Worm (Caenorhabditis elegans) whole organism, L2 larva: Measurements from ENCODE around the gene F41E6.15.

Experiments
- C34F6.9 ChIP-seq: fragments of 150-350 bp; optimal IDR thresholded peaks from 2 replicates; lab custom pipeline; 2014; ENCODE audit warnings: missing biosample characterization, missing genetic modification characterization
- F13H6.1 ChIP-seq: sonication (generic microtip); optimal IDR thresholded peaks from 2 replicates; lab custom pipeline; 2016; ENCODE audit warnings: missing genetic modification characterization, missing compliant biosample characterization
- ZK546.5 ChIP-seq: sonication (generic microtip); optimal IDR thresholded peaks from 2 replicates; lab custom pipeline; 2017; ENCODE audit warnings: missing biosample characterization, missing genetic modification characterization
- alr-1 ChIP-seq: fragments of 150-350 bp; optimal IDR thresholded peaks from 2 replicates; lab custom pipeline; 2014; ENCODE audit warnings: missing biosample characterization, missing genetic modification characterization
- ama-1 ChIP-seq: fragments of 150-350 bp; optimal IDR thresholded peaks from 2 replicates; lab custom pipeline; 2018; ENCODE audit warnings: inconsistent platforms
- blmp-1 ChIP-seq: sonication (generic microtip); optimal IDR thresholded peaks from 2 replicates; lab custom pipeline; 2017; ENCODE audit warnings: missing genetic modification characterization, mild to moderate bottlenecking, missing compliant biosample characterization, antibody characterized with exemption, moderate library complexity; ENCODE audit not compliant: insufficient read depth
- ceh-16 ChIP-seq: fragments of 150-350 bp; optimal IDR thresholded peaks from 2 replicates; lab custom pipeline; 2014; ENCODE audit warnings: missing biosample characterization, missing genetic modification characterization
- egl-27 ChIP-seq: sonication (generic microtip); optimal IDR thresholded peaks from 3 replicates; lab custom pipeline; 2017; ENCODE audit warnings: missing biosample characterization, missing genetic modification reagents, missing genetic modification characterization
- elt-1 ChIP-seq: fragments of 150-350 bp; optimal IDR thresholded peaks from 2 replicates; lab custom pipeline; 2014; ENCODE audit warnings: missing biosample characterization, missing genetic modification characterization
- elt-3 ChIP-seq: sonication (generic microtip); optimal IDR thresholded peaks from 2 replicates; lab custom pipeline; 2017; ENCODE audit warnings: missing biosample characterization, missing genetic modification characterization
- fos-1 ChIP-seq: fragments of 150-350 bp; optimal IDR thresholded peaks from 2 replicates; lab custom pipeline; 2014; ENCODE audit warnings: missing biosample characterization, missing genetic modification characterization
- gmeb-1 ChIP-seq: fragments of 150-350 bp; optimal IDR thresholded peaks from 2 replicates; lab custom pipeline; 2014; ENCODE audit warnings: missing biosample characterization, missing genetic modification characterization
- lin-11 ChIP-seq: fragments of 150-350 bp; sonication (generic microtip); optimal IDR thresholded peaks from 2 replicates; lab custom pipeline; 2014; ENCODE audit warnings: missing biosample characterization, missing genetic modification characterization, inconsistent platforms, mixed read lengths
- lin-13 ChIP-seq: fragments of 150-350 bp; optimal IDR thresholded peaks from 2 replicates; lab custom pipeline; 2014; ENCODE audit warnings: missing biosample characterization, missing genetic modification reagents, missing genetic modification characterization
- lsy-2 ChIP-seq, 2 experiments: fragments of 150-350 bp in 1 of 2; sonication (generic microtip) in 1 of 2; optimal IDR thresholded peaks; 2 replicates each; lab custom pipeline; 2014 to 2017; ENCODE audit warnings: missing biosample characterization in 2 of 2, missing genetic modification characterization in 2 of 2
- mbf-1 ChIP-seq: sonication (generic microtip); optimal IDR thresholded peaks from 2 replicates; lab custom pipeline; 2017; ENCODE audit warnings: missing biosample characterization, missing genetic modification characterization
- mdl-1 ChIP-seq, 2 experiments: fragments of 150-350 bp in 1 of 2; sonication (generic microtip) in 1 of 2; optimal IDR thresholded peaks; 2 replicates each; lab custom pipeline; 2017; ENCODE audit warnings: missing biosample characterization in 2 of 2, missing genetic modification characterization in 2 of 2
- nhr-10 ChIP-seq: sonication (generic microtip); optimal IDR thresholded peaks from 2 replicates; lab custom pipeline; 2017; ENCODE audit warnings: missing biosample characterization, missing genetic modification characterization
- nhr-11 ChIP-seq: fragments of 150-350 bp; optimal IDR thresholded peaks from 2 replicates; lab custom pipeline; 2014; ENCODE audit warnings: missing biosample characterization, missing genetic modification characterization
- nhr-12 ChIP-seq: fragments of 150-350 bp; optimal IDR thresholded peaks from 2 replicates; lab custom pipeline; 2014; ENCODE audit warnings: missing biosample characterization, missing genetic modification characterization
- nhr-129 ChIP-seq: fragments of 150-350 bp; optimal IDR thresholded peaks from 2 replicates; lab custom pipeline; 2014; ENCODE audit warnings: missing biosample characterization, missing genetic modification characterization
- nhr-21 ChIP-seq: fragments of 150-350 bp; optimal IDR thresholded peaks from 2 replicates; lab custom pipeline; 2014; ENCODE audit warnings: missing biosample characterization, missing genetic modification characterization
- nhr-23 ChIP-seq: fragments of 150-350 bp; optimal IDR thresholded peaks from 2 replicates; lab custom pipeline; 2014; ENCODE audit warnings: missing biosample characterization, missing genetic modification reagents, missing genetic modification characterization
- nhr-237 ChIP-seq: fragments of 150-350 bp; optimal IDR thresholded peaks from 2 replicates; lab custom pipeline; 2014; ENCODE audit warnings: missing biosample characterization, missing genetic modification characterization
- nhr-25 ChIP-seq: fragments of 150-350 bp; sonication (generic microtip); optimal IDR thresholded peaks from 3 replicates; lab custom pipeline; 2014; ENCODE audit warnings: missing biosample characterization, missing genetic modification characterization
- nhr-6 ChIP-seq: fragments of 150-350 bp; optimal IDR thresholded peaks from 2 replicates; lab custom pipeline; 2014; ENCODE audit warnings: missing biosample characterization, missing genetic modification characterization
- nhr-77 ChIP-seq: fragments of 150-350 bp; optimal IDR thresholded peaks from 2 replicates; lab custom pipeline; 2014; ENCODE audit warnings: missing biosample characterization, missing genetic modification characterization
- peb-1 ChIP-seq: fragments of 150-350 bp; optimal IDR thresholded peaks from 2 replicates; lab custom pipeline; 2014; ENCODE audit warnings: missing biosample characterization, missing genetic modification characterization
- sem-4 ChIP-seq: fragments of 150-350 bp; optimal IDR thresholded peaks from 2 replicates; lab custom pipeline; 2014; ENCODE audit warnings: missing biosample characterization, missing genetic modification reagents, missing genetic modification characterization
- skn-1 ChIP-seq: sonication (generic microtip); optimal IDR thresholded peaks from 2 replicates; lab custom pipeline; 2017; ENCODE audit warnings: missing biosample characterization, missing genetic modification characterization
- sma-3 ChIP-seq: sonication (generic microtip); optimal IDR thresholded peaks from 2 replicates; lab custom pipeline; 2016; ENCODE audit warnings: missing genetic modification reagents, missing genetic modification characterization, missing compliant biosample characterization
- sma-9 ChIP-seq, 2 experiments: fragments of 150-350 bp in 1 of 2; sonication (generic microtip) in 1 of 2; optimal IDR thresholded peaks; 2 replicates each; lab custom pipeline; 2014 to 2016; ENCODE audit warnings: missing genetic modification characterization in 2 of 2, mild to moderate bottlenecking in 1 of 2, missing biosample characterization in 1 of 2, missing compliant biosample characterization in 1 of 2, missing genetic modification reagents in 1 of 2, moderate library complexity in 1 of 2
- unc-39 ChIP-seq: fragments of 150-350 bp; optimal IDR thresholded peaks from 2 replicates; lab custom pipeline; 2014; ENCODE audit warnings: missing biosample characterization, missing genetic modification characterization
- unc-55 ChIP-seq: fragments of 150-350 bp; sonication (generic microtip); optimal IDR thresholded peaks from 3 replicates; lab custom pipeline; 2014; ENCODE audit warnings: missing biosample characterization, missing genetic modification reagents, missing genetic modification characterization
- zag-1 ChIP-seq: fragments of 150-350 bp; optimal IDR thresholded peaks from 2 replicates; lab custom pipeline; 2014; ENCODE audit warnings: missing biosample characterization, missing genetic modification characterization
- ztf-1 ChIP-seq: fragments of 200-800 bp; sonication (Bioruptor generic); conservative IDR thresholded peaks from 2 replicates; pipeline ENCODE4 v1.3.6; 2022; ENCODE audit warnings: missing genetic modification characterization, missing compliant biosample characterization
- ztf-11 ChIP-seq: sonication (generic microtip); optimal IDR thresholded peaks from 2 replicates; lab custom pipeline; 2017; ENCODE audit warnings: missing biosample characterization, missing genetic modification characterization
- ztf-4 ChIP-seq: fragments of 150-350 bp; optimal IDR thresholded peaks from 2 replicates; lab custom pipeline; 2014; ENCODE audit warnings: missing biosample characterization, missing genetic modification characterization

The F41E6.15 gene

ce11 chrV:8615711-8616110 is 13.2 kb upstream of the F41E6.15 start:
- no peak for TF ChIP-seq nhr-23 (tag; lab: Kevin White, UChicago)

DNA sequence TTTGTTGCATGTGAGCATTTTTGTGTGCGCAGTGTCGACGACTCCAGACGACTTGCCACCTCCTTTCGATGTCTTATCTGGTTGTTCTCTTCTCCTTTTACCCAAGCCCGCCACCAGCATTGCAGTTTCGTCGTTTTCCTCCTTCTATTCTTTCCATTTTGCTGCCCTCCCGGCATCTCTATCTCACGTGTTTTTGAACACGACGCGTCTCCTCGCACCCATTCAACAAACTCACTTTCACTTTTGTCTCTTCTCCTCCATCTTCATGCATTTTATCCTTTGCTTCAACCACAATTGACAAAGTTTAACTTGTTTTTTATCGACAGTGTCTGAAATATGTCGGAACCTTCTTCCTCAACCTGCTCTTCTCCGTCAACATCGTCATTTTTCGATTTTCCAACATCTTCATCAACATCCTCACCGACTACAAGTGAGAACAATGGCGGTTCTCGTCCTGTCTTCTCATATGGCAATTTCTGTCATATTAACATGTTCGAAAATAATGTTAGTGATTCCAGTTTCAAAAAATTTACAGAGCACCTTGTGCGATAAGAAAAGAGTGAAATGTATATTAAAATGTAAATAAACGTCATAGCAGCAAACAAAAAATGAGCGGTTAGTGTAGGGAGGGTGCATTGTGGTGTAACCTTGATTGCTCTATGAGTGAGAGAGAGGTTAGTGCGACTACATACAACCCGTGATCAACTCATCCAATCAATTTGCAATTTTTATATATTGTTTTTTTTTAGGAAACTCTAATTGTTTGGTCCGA is 8.3 kb upstream of the F41E6.15 start, which contains the start of gene fip-4:
Gene fip-4, minus strand, starts transcription at position 636 of the 772 bp plus-strand sequence.
- TF ChIP-seq lsy-2 (tag; optimal IDR thresholded peaks at IDR 0.05; lab: Kevin White, UChicago) (peak in 1 of 2 experiments; percentile 22), F13H6.1 (tag; lab: Kevin White, UChicago) (peak; percentile 7), egl-27 (no peak), fos-1 (tag; lab: Kevin White, UChicago) (peak; percentile 43), lin-11 (no peak), ztf-11 (no peak), nhr-25 (tag; lab: Kevin White, UChicago) (peak; percentile 79), mdl-1 (tag; optimal IDR thresholded peaks at IDR 0.05; lab: Kevin White, UChicago) (peak in 1 of 2 experiments; percentile 34), sma-9 (GFP tag; optimal IDR thresholded peaks at IDR 0.05; lab: Kevin White, UChicago) (peak; percentile 70), sma-9 (tag; optimal IDR thresholded peaks at IDR 0.05; lab: Kevin White, UChicago) (no peak), peb-1 (tag; lab: Kevin White, UChicago) (no peak), nhr-21 (tag; lab: Kevin White, UChicago) (peak; percentile 44), unc-55 (GFP tag; lab: Kevin White, UChicago) (no peak), nhr-77 (tag; lab: Kevin White, UChicago) (no peak), ztf-1 (GFP tag; lab: Robert Waterston, UW) (no peak), blmp-1 (peak; percentile 98), C34F6.9 (tag; lab: Kevin White, UChicago) (peak; percentile 45), lin-13 (GFP tag; lab: Kevin White, UChicago) (no peak), sma-3 (peak; percentile 29), ama-1 (lab: Kevin White, UChicago) (peak; percentile 55), sem-4 (peak; percentile 28), elt-1 (tag; lab: Kevin White, UChicago) (no peak), zag-1 (tag; lab: Kevin White, UChicago) (no peak), nhr-129 (tag; lab: Kevin White, UChicago) (peak; percentile 46), ZK546.5 (no peak)
- TF ChIP-seq, all 48 proteins: peak for 13

ce11 chrV:8609776-8610529 is 7.4 kb upstream of the F41E6.15 start:
- TF ChIP-seq fos-1 (tag; lab: Kevin White, UChicago) = peak; percentile 7
- no peak for TF ChIP-seq peb-1 (tag; lab: Kevin White, UChicago)
- TF ChIP-seq nhr-129 (tag; lab: Kevin White, UChicago) = peak; percentile 45
- peak; percentile 10 for TF ChIP-seq F13H6.1 (tag; lab: Kevin White, UChicago)
- no peak for TF ChIP-seq unc-39
- peak; percentile 17 for TF ChIP-seq unc-55 (GFP tag; lab: Kevin White, UChicago)
- peak; percentile 50 for TF ChIP-seq nhr-21 (tag; lab: Kevin White, UChicago)
- peak in 1 of 2 experiments; percentile 16 for TF ChIP-seq mdl-1 (tag; optimal IDR thresholded peaks at IDR 0.05; lab: Kevin White, UChicago)

- TF ChIP-seq nhr-10 (no peak), elt-3 (tag; lab: Kevin White, UChicago) (no peak), nhr-25 (tag; lab: Kevin White, UChicago) (no peak)
- TF ChIP-seq, all 48 proteins: peak for 0
These were observed 5.9 kb upstream of the F41E6.15 start for ce11 chrV:8608483-8608882.

- TF ChIP-seq nhr-77 (tag; lab: Kevin White, UChicago) = no peak
- peak; percentile 41 for TF ChIP-seq ztf-4
- no peak for TF ChIP-seq lsy-2 (tag; optimal IDR thresholded peaks at IDR 0.05; lab: Kevin White, UChicago)
- no peak for TF ChIP-seq ztf-1 (GFP tag; lab: Robert Waterston, UW)
- no peak for TF ChIP-seq lin-11
- TF ChIP-seq fos-1 (tag; lab: Kevin White, UChicago) = peak; percentile 50
- TF ChIP-seq sma-9 (GFP tag; optimal IDR thresholded peaks at IDR 0.05; lab: Kevin White, UChicago) = peak; percentile 67
- TF ChIP-seq sma-9 (tag; optimal IDR thresholded peaks at IDR 0.05; lab: Kevin White, UChicago) = no peak
- no peak for TF ChIP-seq nhr-11
- TF ChIP-seq nhr-25 (tag; lab: Kevin White, UChicago) = peak; percentile 82
- peak; percentile 22 for TF ChIP-seq blmp-1
- peak; percentile 17 for TF ChIP-seq sem-4
- TF ChIP-seq C34F6.9 (tag; lab: Kevin White, UChicago) = peak; percentile 22
- TF ChIP-seq mbf-1 (tag; lab: Kevin White, UChicago) = no peak
- no peak for TF ChIP-seq ceh-16 (tag; lab: Kevin White, UChicago)
- no peak for TF ChIP-seq elt-1 (tag; lab: Kevin White, UChicago)
- TF ChIP-seq nhr-12 (tag; lab: Kevin White, UChicago) = no peak
- TF ChIP-seq elt-3 (tag; lab: Kevin White, UChicago) = no peak
- TF ChIP-seq skn-1 (tag; lab: Kevin White, UChicago) = no peak
- no peak for TF ChIP-seq alr-1
- TF ChIP-seq gmeb-1 (tag; lab: Kevin White, UChicago) = peak; percentile 26
- no peak for TF ChIP-seq F13H6.1 (tag; lab: Kevin White, UChicago)
- TF ChIP-seq nhr-6 (tag; lab: Kevin White, UChicago) = no peak
- TF ChIP-seq unc-39 = no peak
- TF ChIP-seq nhr-237 = no peak
- TF ChIP-seq zag-1 (tag; lab: Kevin White, UChicago) = no peak
These were observed 4.9 kb upstream of the F41E6.15 start, which contains the start of gene smk-1 for ce11 chrV:8607353-8607850. Gene smk-1, plus strand, starts transcription at chrV:8607800.
